Fruit fly (Drosophila melanogaster) whole organism, pupa: ENCODE results near the gene cpo.

Source experiments
- CG32121 ChIP-seq: fragments of 200-800 bp; sonication (Bioruptor generic); IDR thresholded peaks from 2 replicates; pipeline ENCODE4 v1.3.6; 2022; ENCODE audit warnings: missing biosample characterization, missing genetic modification characterization
- Snoo ChIP-seq: fragments of 200-800 bp; sonication (Bioruptor generic); optimal IDR thresholded peaks from 3 replicates; lab custom pipeline; 2017; ENCODE audit warnings: missing biosample characterization, mild to moderate bottlenecking, missing genetic modification characterization, inconsistent platforms
- rn ChIP-seq: fragments of 200-800 bp; sonication (Bioruptor generic); IDR thresholded peaks from 2 replicates; pipeline ENCODE4 v1.3.6; 2022; ENCODE audit warnings: missing biosample characterization, missing genetic modification characterization

DNA sequence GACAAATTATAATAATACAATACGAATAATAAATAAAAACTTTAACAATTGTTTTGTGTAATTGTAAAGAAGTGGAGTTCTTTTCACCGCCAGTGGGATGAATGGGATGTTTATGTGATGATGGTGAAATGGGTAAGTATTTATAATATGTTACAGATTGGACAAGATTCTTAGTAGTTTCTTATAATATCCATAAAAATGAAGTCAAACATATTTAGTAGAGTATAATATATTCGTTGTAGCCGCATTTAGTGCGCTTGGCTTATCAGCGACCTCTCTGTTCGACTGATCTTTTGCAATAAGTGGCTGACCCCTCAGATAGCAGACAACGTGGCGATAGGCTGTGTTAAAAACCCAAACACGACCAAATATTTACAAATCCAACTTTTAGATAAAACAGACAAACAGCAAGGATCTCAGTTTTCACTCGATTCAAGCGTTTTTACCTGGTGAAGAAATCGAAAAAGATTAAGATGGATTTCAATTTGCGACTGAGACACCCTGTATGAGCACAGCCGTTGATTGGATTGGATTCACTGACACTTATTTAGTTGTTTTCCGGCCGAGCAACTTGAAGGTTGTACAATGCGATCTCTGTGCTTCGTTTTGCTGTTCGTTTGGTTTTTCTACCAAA lies 99.3 kb downstream of the cpo start, which contains the start of gene DNaseII:
- no peak for TF ChIP-seq rn
- no peak for TF ChIP-seq Snoo (tag; lab: Kevin White, UChicago)
- peak; percentile 82 for TF ChIP-seq CG32121 (GFP tag; lab: Robert Waterston, UW)
